In genomic region chrX:16967415-16967814, dm6 we compare ENCODE assay signal across 1 fruit fly cellular context.
TF ChIP-seq lines count a peak whose summit lies in the region.

No protein-coding gene starts in this region.

TF ChIP-seq in whole organism, embryonic, 481 proteins besides CTCF, POLR2A, EP300 and RAD21 (continued from another document and continues in another):
- peak; percentile 51 for TF ChIP-seq NC2β (GFP tag; optimal IDR thresholded peaks at IDR 0.05; lab: Kevin White, UChicago)
- TF ChIP-seq CG4854 (GFP tag; optimal IDR thresholded peaks at IDR 0.05; lab: Kevin White, UChicago): no peak
- TF ChIP-seq B-H1 (GFP tag; IDR thresholded peaks at IDR 0.05; lab: Robert Waterston, UW): no peak
- TF ChIP-seq ranshi (GFP tag; IDR thresholded peaks at IDR 0.05; lab: Robert Waterston, UW): 0 out of 2 replicates have a peak, but pooled peaks have one; percentile 14
- no peak for TF ChIP-seq CG15514 (GFP tag; optimal IDR thresholded peaks at IDR 0.05; lab: Kevin White, UChicago)
- no peak for TF ChIP-seq CG11093 (GFP tag; IDR thresholded peaks at IDR 0.05; lab: Robert Waterston, UW)
- no peak for TF ChIP-seq CG7963 (GFP tag; IDR thresholded peaks at IDR 0.05; lab: Robert Waterston, UW; ENCODE audit: partially characterized antibody)
- TF ChIP-seq CG13424 (tag; optimal IDR thresholded peaks at IDR 0.05; lab: Kevin White, UChicago): peak; percentile 19
- TF ChIP-seq MTF-1 (GFP tag; optimal IDR thresholded peaks at IDR 0.05; lab: Kevin White, UChicago; ENCODE audit: borderline replicate concordance): peak; percentile 61
- TF ChIP-seq chif (GFP tag; optimal IDR thresholded peaks at IDR 0.05; lab: Kevin White, UChicago): peak in 1 of 2 experiments; percentile 57
- TF ChIP-seq prd (optimal IDR thresholded peaks at IDR 0.05; lab: Kevin White, UChicago): no peak
- TF ChIP-seq prd (GFP tag; IDR thresholded peaks at IDR 0.05; lab: Robert Waterston, UW): peak; percentile 58; the same call in 2 of the 3 replicates
- no peak for TF ChIP-seq bowl (GFP tag; IDR thresholded peaks at IDR 0.05; lab: Robert Waterston, UW)
- TF ChIP-seq Bteb2 (GFP tag; optimal IDR thresholded peaks at IDR 0.05; lab: Kevin White, UChicago): no peak
- TF ChIP-seq CG7839 (tag; optimal IDR thresholded peaks at IDR 0.05; lab: Kevin White, UChicago): no peak
- peak; percentile 24 for TF ChIP-seq CG16863 (GFP tag; optimal IDR thresholded peaks at IDR 0.05; lab: Kevin White, UChicago)
- 0 out of 3 replicates have a peak, but pooled peaks have one; percentile 18 for TF ChIP-seq CG7357 (GFP tag; IDR thresholded peaks at IDR 0.05; lab: Robert Waterston, UW)
- TF ChIP-seq al (GFP tag; IDR thresholded peaks at IDR 0.05; lab: Robert Waterston, UW): no peak
- peak; percentile 8 for TF ChIP-seq CG17359 (tag; optimal IDR thresholded peaks at IDR 0.05; lab: Kevin White, UChicago)
- TF ChIP-seq CG7556 (GFP tag; optimal IDR thresholded peaks at IDR 0.05; lab: Kevin White, UChicago): no peak
- no peak for TF ChIP-seq Camta (GFP tag; optimal IDR thresholded peaks at IDR 0.05; lab: Kevin White, UChicago)
- TF ChIP-seq ash1 (GFP tag; optimal IDR thresholded peaks at IDR 0.05; lab: Kevin White, UChicago): no peak
- peak; percentile 46 for TF ChIP-seq trem (tag; optimal IDR thresholded peaks at IDR 0.05; lab: Kevin White, UChicago)
- no peak for TF ChIP-seq CG1603 (tag; optimal IDR thresholded peaks at IDR 0.05; lab: Kevin White, UChicago)
- no peak for TF ChIP-seq Ada2b (GFP tag; IDR thresholded peaks at IDR 0.05; lab: Robert Waterston, UW)
- TF ChIP-seq chn (GFP tag; optimal IDR thresholded peaks at IDR 0.05; lab: Kevin White, UChicago): peak; percentile 54
- TF ChIP-seq CG8281 (tag; optimal IDR thresholded peaks at IDR 0.05; lab: Kevin White, UChicago): no peak
- no peak for TF ChIP-seq HmgZ (tag; optimal IDR thresholded peaks at IDR 0.05; lab: Kevin White, UChicago)
- peak; percentile 59 for TF ChIP-seq nom (GFP tag; optimal IDR thresholded peaks at IDR 0.05; lab: Kevin White, UChicago)
- no peak for TF ChIP-seq CG9215 (GFP tag; IDR thresholded peaks at IDR 0.05; lab: Robert Waterston, UW)
- TF ChIP-seq CG34224 (GFP tag; IDR thresholded peaks at IDR 0.05; lab: Robert Waterston, UW; ENCODE audit: partially characterized antibody): no peak
- TF ChIP-seq Xbp1 (GFP tag; optimal IDR thresholded peaks at IDR 0.05; lab: Kevin White, UChicago): peak; percentile 7
- TF ChIP-seq CG4282 (GFP tag; optimal IDR thresholded peaks at IDR 0.05; lab: Kevin White, UChicago): no peak
- TF ChIP-seq CG1647 (GFP tag; optimal IDR thresholded peaks at IDR 0.05; lab: Kevin White, UChicago): no peak
- peak; percentile 57 for TF ChIP-seq Atf-2 (GFP tag; optimal IDR thresholded peaks at IDR 0.05; lab: Kevin White, UChicago)
- no peak for TF ChIP-seq CG10366 (GFP tag; IDR thresholded peaks at IDR 0.05; lab: Robert Waterston, UW)
- TF ChIP-seq vnd (GFP tag; IDR thresholded peaks at IDR 0.05; lab: Robert Waterston, UW; ENCODE audit: partially characterized antibody): no peak
- TF ChIP-seq Vsx1 (GFP tag; optimal IDR thresholded peaks at IDR 0.05; lab: Kevin White, UChicago): no peak
- TF ChIP-seq H2.0 (GFP tag; IDR thresholded peaks at IDR 0.05; lab: Robert Waterston, UW): peak; percentile 40; the same call in 1 of the 2 replicates
- no peak for TF ChIP-seq CG18476 (GFP tag; optimal IDR thresholded peaks at IDR 0.05; lab: Kevin White, UChicago)
- TF ChIP-seq Lim3 (GFP tag; IDR thresholded peaks at IDR 0.05; lab: Robert Waterston, UW): no peak
- no peak for TF ChIP-seq inv (GFP tag; IDR thresholded peaks at IDR 0.05; lab: Robert Waterston, UW; ENCODE audit: partially characterized antibody)
- no peak for TF ChIP-seq peb (GFP tag; IDR thresholded peaks at IDR 0.05; lab: Robert Waterston, UW)
- no peak for TF ChIP-seq sd (tag; optimal IDR thresholded peaks at IDR 0.05; lab: Kevin White, UChicago)
- TF ChIP-seq CG17802 (tag; optimal IDR thresholded peaks at IDR 0.05; lab: Kevin White, UChicago): no peak
- no peak for TF ChIP-seq CG18599 (GFP tag; optimal IDR thresholded peaks at IDR 0.05; lab: Kevin White, UChicago)
- TF ChIP-seq vfl (GFP tag; optimal IDR thresholded peaks at IDR 0.05; lab: Kevin White, UChicago): no peak
- TF ChIP-seq CG3281 (GFP tag; optimal IDR thresholded peaks at IDR 0.05; lab: Kevin White, UChicago): no peak
- no peak for TF ChIP-seq slp2 (GFP tag; optimal IDR thresholded peaks at IDR 0.05; lab: Kevin White, UChicago)
- 0 out of 3 replicates have a peak, but pooled peaks have one; percentile 17 for TF ChIP-seq ase (GFP tag; IDR thresholded peaks at IDR 0.05; lab: Robert Waterston, UW)
- no peak for TF ChIP-seq fu2 (GFP tag; optimal IDR thresholded peaks at IDR 0.05; lab: Kevin White, UChicago)
- peak; percentile 69 for TF ChIP-seq CG17829 (tag; optimal IDR thresholded peaks at IDR 0.05; lab: Kevin White, UChicago)
- TF ChIP-seq Hr39 (optimal IDR thresholded peaks at IDR 0.05; lab: Kevin White, UChicago): no peak
- peak; percentile 32 for TF ChIP-seq bcd (GFP tag; optimal IDR thresholded peaks at IDR 0.05; lab: Kevin White, UChicago)
- peak; percentile 38 for TF ChIP-seq Six4 (GFP tag; optimal IDR thresholded peaks at IDR 0.05; lab: Kevin White, UChicago)
- TF ChIP-seq mam (GFP tag; optimal IDR thresholded peaks at IDR 0.05; lab: Kevin White, UChicago): no peak
- peak; percentile 85 for TF ChIP-seq ci (GFP tag; IDR thresholded peaks at IDR 0.05; lab: Robert Waterston, UW)
- no peak for TF ChIP-seq D19A (tag; optimal IDR thresholded peaks at IDR 0.05; lab: Kevin White, UChicago)
- no peak for TF ChIP-seq HLH4C (GFP tag; IDR thresholded peaks at IDR 0.05; lab: Robert Waterston, UW; ENCODE audit: partially characterized antibody)
- peak; percentile 14 for TF ChIP-seq sqz (GFP tag; optimal IDR thresholded peaks at IDR 0.05; lab: Kevin White, UChicago)
- TF ChIP-seq CG8765 (GFP tag; IDR thresholded peaks at IDR 0.05; lab: Robert Waterston, UW): no peak; the same call in 1 of the 2 replicates
- TF ChIP-seq cad (GFP tag; optimal IDR thresholded peaks at IDR 0.05; lab: Kevin White, UChicago): no peak
- peak; percentile 38 for TF ChIP-seq Hsf (GFP tag; optimal IDR thresholded peaks at IDR 0.05; lab: Kevin White, UChicago)
- TF ChIP-seq tin (GFP tag; optimal IDR thresholded peaks at IDR 0.05; lab: Kevin White, UChicago): peak; percentile 65
- TF ChIP-seq Dip2 (GFP tag; IDR thresholded peaks at IDR 0.05; lab: Robert Waterston, UW): no peak
- TF ChIP-seq CG9817 (tag; optimal IDR thresholded peaks at IDR 0.05; lab: Kevin White, UChicago): no peak
- TF ChIP-seq sob (GFP tag; IDR thresholded peaks at IDR 0.05; lab: Robert Waterston, UW): peak; percentile 40; the same call in 1 of the 2 replicates
- TF ChIP-seq da (GFP tag; optimal IDR thresholded peaks at IDR 0.05; lab: Kevin White, UChicago): no peak
- no peak for TF ChIP-seq ems (GFP tag; optimal IDR thresholded peaks at IDR 0.05; lab: Kevin White, UChicago)
- peak; percentile 86 for TF ChIP-seq CG10959 (GFP tag; IDR thresholded peaks at IDR 0.05; lab: Robert Waterston, UW)
- no peak for TF ChIP-seq z (GFP tag; IDR thresholded peaks at IDR 0.05; lab: Robert Waterston, UW)
- no peak for TF ChIP-seq Ptx1 (GFP tag; IDR thresholded peaks at IDR 0.05; lab: Robert Waterston, UW)
- no peak for TF ChIP-seq tll (GFP tag; optimal IDR thresholded peaks at IDR 0.05; lab: Kevin White, UChicago)
- peak; percentile 11 for TF ChIP-seq CG8359 (GFP tag; optimal IDR thresholded peaks at IDR 0.05; lab: Kevin White, UChicago; ENCODE audit: borderline replicate concordance)
- no peak for TF ChIP-seq CG43689 (GFP tag; IDR thresholded peaks at IDR 0.05; lab: Robert Waterston, UW)
- TF ChIP-seq CG17385 (GFP tag; optimal IDR thresholded peaks at IDR 0.05; lab: Kevin White, UChicago): peak; percentile 7
- TF ChIP-seq CG8478 (optimal IDR thresholded peaks at IDR 0.05; lab: Kevin White, UChicago): no peak
- TF ChIP-seq slbo (GFP tag; IDR thresholded peaks at IDR 0.05; lab: Robert Waterston, UW): no peak
- TF ChIP-seq sim (GFP tag; IDR thresholded peaks at IDR 0.05; lab: Robert Waterston, UW): peak; percentile 37; the same call in 1 of the 2 replicates
- no peak for TF ChIP-seq pnt (GFP tag; optimal IDR thresholded peaks at IDR 0.05; lab: Kevin White, UChicago)
- no peak for TF ChIP-seq CG6689 (GFP tag; IDR thresholded peaks at IDR 0.05; lab: Robert Waterston, UW)
- TF ChIP-seq CG13775 (GFP tag; optimal IDR thresholded peaks at IDR 0.05; lab: Kevin White, UChicago): peak; percentile 41
- no peak for TF ChIP-seq cas (GFP tag; IDR thresholded peaks at IDR 0.05; lab: Robert Waterston, UW)
- TF ChIP-seq fd96Cb (tag; optimal IDR thresholded peaks at IDR 0.05; lab: Kevin White, UChicago): no peak
- TF ChIP-seq Kr (GFP tag; optimal IDR thresholded peaks at IDR 0.05; lab: Kevin White, UChicago): no peak
- TF ChIP-seq otp (GFP tag; IDR thresholded peaks at IDR 0.05; lab: Robert Waterston, UW): no peak; the same call in 2 of the 3 replicates
- TF ChIP-seq CG2202 (tag; optimal IDR thresholded peaks at IDR 0.05; lab: Kevin White, UChicago): no peak
- TF ChIP-seq Dad (GFP tag; optimal IDR thresholded peaks at IDR 0.05; lab: Kevin White, UChicago): no peak
- no peak for TF ChIP-seq CG10654 (GFP tag; optimal IDR thresholded peaks at IDR 0.05; lab: Kevin White, UChicago)
- TF ChIP-seq CG10462 (GFP tag; optimal IDR thresholded peaks at IDR 0.05; lab: Kevin White, UChicago): no peak
- no peak for TF ChIP-seq CG10543 (GFP tag; optimal IDR thresholded peaks at IDR 0.05; lab: Kevin White, UChicago)
- peak; percentile 35 for TF ChIP-seq twi (tag; optimal IDR thresholded peaks at IDR 0.05; lab: Kevin White, UChicago)
- TF ChIP-seq Awh (GFP tag; IDR thresholded peaks at IDR 0.05; lab: Robert Waterston, UW): peak; percentile 25; the same call in 1 of the 2 replicates
- TF ChIP-seq croc (GFP tag; conservative IDR thresholded peaks at IDR 0.05; lab: Robert Waterston, UW): peak; percentile 48; the same call in 1 of the 3 replicates
- peak; percentile 48 for TF ChIP-seq CG10267 (tag; optimal IDR thresholded peaks at IDR 0.05; lab: Kevin White, UChicago)
- TF ChIP-seq mld (GFP tag; IDR thresholded peaks at IDR 0.05; lab: Robert Waterston, UW; ENCODE audit: partially characterized antibody): no peak
- no peak for TF ChIP-seq CG1792 (GFP tag; optimal IDR thresholded peaks at IDR 0.05; lab: Kevin White, UChicago)
- no peak for TF ChIP-seq Rfx (GFP tag; IDR thresholded peaks at IDR 0.05; lab: Robert Waterston, UW)
- TF ChIP-seq br (optimal IDR thresholded peaks at IDR 0.05; lab: Kevin White, UChicago): no peak
- peak; percentile 44 for TF ChIP-seq pum (GFP tag; optimal IDR thresholded peaks at IDR 0.05; lab: Kevin White, UChicago)
- TF ChIP-seq fru (optimal IDR thresholded peaks at IDR 0.05; lab: Kevin White, UChicago): no peak
- TF ChIP-seq CG12104 (GFP tag; optimal IDR thresholded peaks at IDR 0.05; lab: Kevin White, UChicago): peak; percentile 7
- peak; percentile 58 for TF ChIP-seq CG10431 (GFP tag; optimal IDR thresholded peaks at IDR 0.05; lab: Kevin White, UChicago)
- no peak for TF ChIP-seq CG2116 (GFP tag; optimal IDR thresholded peaks at IDR 0.05; lab: Kevin White, UChicago)
- no peak for TF ChIP-seq gem (tag; optimal IDR thresholded peaks at IDR 0.05; lab: Kevin White, UChicago)
- no peak for TF ChIP-seq bigmax (GFP tag; optimal IDR thresholded peaks at IDR 0.05; lab: Kevin White, UChicago)
- TF ChIP-seq CG10209 (GFP tag; optimal IDR thresholded peaks at IDR 0.05; lab: Kevin White, UChicago): peak; percentile 23
- TF ChIP-seq Dfd (GFP tag; optimal IDR thresholded peaks at IDR 0.05; lab: Kevin White, UChicago): no peak
- TF ChIP-seq fd3F (GFP tag; optimal IDR thresholded peaks at IDR 0.05; lab: Kevin White, UChicago): no peak
- TF ChIP-seq Usf (GFP tag; optimal IDR thresholded peaks at IDR 0.05; lab: Kevin White, UChicago): no peak
- TF ChIP-seq CG7786 (GFP tag; optimal IDR thresholded peaks at IDR 0.05; lab: Kevin White, UChicago): no peak
- TF ChIP-seq CG6813 (GFP tag; optimal IDR thresholded peaks at IDR 0.05; lab: Kevin White, UChicago): no peak
- TF ChIP-seq bsh (GFP tag; optimal IDR thresholded peaks at IDR 0.05; lab: Kevin White, UChicago): peak in 1 of 2 experiments; percentile 43
- no peak for TF ChIP-seq Meics (GFP tag; optimal IDR thresholded peaks at IDR 0.05; lab: Kevin White, UChicago)
- TF ChIP-seq gsb-n (tag; optimal IDR thresholded peaks at IDR 0.05; lab: Kevin White, UChicago): no peak
- peak; percentile 20; the same call in 1 of the 2 replicates for TF ChIP-seq Drgx (GFP tag; IDR thresholded peaks at IDR 0.05; lab: Robert Waterston, UW)
- TF ChIP-seq ara (GFP tag; IDR thresholded peaks at IDR 0.05; lab: Robert Waterston, UW): peak; percentile 65; the same call in 1 of the 2 replicates
- TF ChIP-seq ham (GFP tag; IDR thresholded peaks at IDR 0.05; lab: Robert Waterston, UW): no peak
- peak; percentile 60 for TF ChIP-seq dmrt11E (tag; optimal IDR thresholded peaks at IDR 0.05; lab: Kevin White, UChicago)
- no peak for TF ChIP-seq ato (GFP tag; IDR thresholded peaks at IDR 0.05; lab: Robert Waterston, UW; ENCODE audit: partially characterized antibody)
- TF ChIP-seq CG3838 (GFP tag; optimal IDR thresholded peaks at IDR 0.05; lab: Kevin White, UChicago): no peak
- TF ChIP-seq trh (GFP tag; optimal IDR thresholded peaks at IDR 0.05; lab: Kevin White, UChicago): no peak
- no peak for TF ChIP-seq maf-S (GFP tag; optimal IDR thresholded peaks at IDR 0.05; lab: Kevin White, UChicago)
- TF ChIP-seq Atf6 (GFP tag; IDR thresholded peaks at IDR 0.05; lab: Robert Waterston, UW): no peak
- peak; percentile 19 for TF ChIP-seq shn (GFP tag; optimal IDR thresholded peaks at IDR 0.05; lab: Kevin White, UChicago)
- no peak for TF ChIP-seq corto (GFP tag; optimal IDR thresholded peaks at IDR 0.05; lab: Kevin White, UChicago)
- TF ChIP-seq CG2129 (GFP tag; IDR thresholded peaks at IDR 0.05; lab: Robert Waterston, UW; ENCODE audit: partially characterized antibody): no peak
- peak; percentile 7 for TF ChIP-seq CG1602 (GFP tag; optimal IDR thresholded peaks at IDR 0.05; lab: Kevin White, UChicago)
- no peak for TF ChIP-seq ab (GFP tag; optimal IDR thresholded peaks at IDR 0.05; lab: Kevin White, UChicago)
- TF ChIP-seq pan (optimal IDR thresholded peaks at IDR 0.05; lab: Kevin White, UChicago): no peak
- TF ChIP-seq pan (GFP tag; optimal IDR thresholded peaks at IDR 0.05 in 1 of 2, IDR thresholded peaks at IDR 0.05 in 1 of 2): peak in 1 of 2 experiments; percentile 51
- TF ChIP-seq schlank (tag; optimal IDR thresholded peaks at IDR 0.05; lab: Kevin White, UChicago): no peak
- TF ChIP-seq HLH3B (GFP tag; IDR thresholded peaks at IDR 0.05; lab: Robert Waterston, UW): no peak
